Worm (Caenorhabditis elegans) whole organism, late embryonic: ENCODE data around the gene Y102F5A.1.

Experiments used
- ceh-14 ChIP-seq: sonication (generic microtip); optimal IDR thresholded peaks from 2 replicates; lab custom pipeline; 2016; ENCODE audit warnings: missing genotype, missing genetic modification characterization, missing compliant biosample characterization
- nhr-11 ChIP-seq: fragments of 150-350 bp; optimal IDR thresholded peaks from 2 replicates; lab custom pipeline; 2014; ENCODE audit warnings: missing biosample characterization, missing genetic modification characterization

DNA sequence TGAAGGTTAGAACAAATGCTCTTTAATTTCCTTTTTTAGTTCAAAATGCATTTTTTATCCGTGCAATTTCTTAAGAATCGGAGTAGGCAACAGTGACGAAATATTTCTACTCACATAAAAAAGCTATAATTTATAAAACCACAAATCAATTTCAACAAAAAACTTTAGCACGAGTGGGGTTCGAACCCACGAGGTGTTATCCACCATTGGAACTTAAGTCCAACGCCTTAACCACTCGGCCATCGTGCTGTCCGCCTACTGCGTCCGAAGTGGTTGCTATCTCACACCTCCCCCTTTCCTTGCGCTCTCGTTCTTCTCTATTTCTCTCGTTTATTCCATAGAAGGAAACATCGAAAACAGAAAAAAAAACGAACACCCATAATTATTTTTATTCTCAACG is 26.5 kb downstream of the Y102F5A.1 start:
- TF ChIP-seq ceh-14 (tag; lab: Kevin White, UChicago) (peak; percentile 54), nhr-11 (no peak)
